Worm (Caenorhabditis elegans): Measurements from ENCODE around the gene txt-8.

txt-8 gene

DNA sequence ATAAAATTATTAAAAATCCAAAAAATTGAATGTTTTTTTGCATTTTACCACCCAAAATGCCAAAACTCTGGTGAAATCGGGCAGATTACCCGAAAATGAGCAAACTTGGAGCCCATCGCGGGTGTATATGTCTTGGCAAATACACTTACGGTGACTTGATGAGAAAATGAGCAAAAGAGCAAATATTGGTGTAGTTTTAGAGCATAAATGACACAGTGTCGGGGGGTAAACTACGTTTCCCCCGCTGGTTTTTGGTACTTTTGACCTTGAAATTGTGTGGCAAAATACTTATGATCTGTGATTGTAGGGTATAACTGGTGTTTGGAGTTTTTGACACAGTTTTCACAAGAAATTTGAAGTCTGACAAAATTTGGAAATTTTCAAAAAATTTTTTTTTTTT lies 1.3 kb upstream of the txt-8 start, which contains the start of gene ZK262.2:
Gene ZK262.2, minus strand, starts transcription at position 101 of the 400 bp plus-strand sequence.
- no peak for TF ChIP-seq mdl-1 (tag; optimal IDR thresholded peaks at IDR 0.05)
- TF ChIP-seq jun-1 (tag; optimal IDR thresholded peaks at IDR 0.05), result no peak
- TF ChIP-seq nhr-28 (tag; optimal IDR thresholded peaks at IDR 0.05), result no peak
- TF ChIP-seq fkh-4 (tag; optimal IDR thresholded peaks at IDR 0.05; ENCODE audit: borderline replicate concordance), result no peak
- no peak for TF ChIP-seq fkh-8 (tag; optimal IDR thresholded peaks at IDR 0.05)
- TF ChIP-seq lin-35 (GFP tag; optimal IDR thresholded peaks at IDR 0.05), result no peak
- no peak for TF ChIP-seq dpl-1 (GFP tag; optimal IDR thresholded peaks at IDR 0.05)
- no peak for TF ChIP-seq nhr-12 (tag; optimal IDR thresholded peaks at IDR 0.05)
- no peak for TF ChIP-seq lin-13 (GFP tag; optimal IDR thresholded peaks at IDR 0.05)

ce11 chrV:18420797-18421196 lies 6.6 kb downstream of the txt-8 start, which contains the start of gene srj-26:
srj-26 (plus strand) TSS chrV:18421097.
- TF ChIP-seq nhr-11 (tag; optimal IDR thresholded peaks at IDR 0.05) (no peak), mdl-1 (tag; optimal IDR thresholded peaks at IDR 0.05) (no peak), efl-1 (optimal IDR thresholded peaks at IDR 0.05) (no peak), efl-1 (GFP tag; optimal IDR thresholded peaks at IDR 0.05 in 1 of 2) (no peak), nhr-12 (tag; optimal IDR thresholded peaks at IDR 0.05) (no peak), lin-15B (tag; optimal IDR thresholded peaks at IDR 0.05) (no peak), dsc-1 (tag; optimal IDR thresholded peaks at IDR 0.05) (no peak), nhr-19 (GFP tag; conservative IDR thresholded peaks at IDR 0.05) (no peak), fos-1 (tag; optimal IDR thresholded peaks at IDR 0.05) (no peak), C16A3.4 (tag; optimal IDR thresholded peaks at IDR 0.05) (no peak), unc-98 (GFP tag; IDR thresholded peaks at IDR 0.05) (no peak), Y116A8C.19 (tag; optimal IDR thresholded peaks at IDR 0.05; ENCODE audit: borderline replicate concordance) (no peak), unc-62 (GFP tag; optimal IDR thresholded peaks at IDR 0.05) (no peak), rnt-1 (tag; optimal IDR thresholded peaks at IDR 0.05) (no peak), aly-2 (tag; optimal IDR thresholded peaks at IDR 0.05) (no peak), nhr-20 (tag; optimal IDR thresholded peaks at IDR 0.05) (no peak), nhr-90 (tag; optimal IDR thresholded peaks at IDR 0.05; ENCODE audit: poor library complexity) (no peak), vab-15 (tag; optimal IDR thresholded peaks at IDR 0.05) (no peak), C04F5.9 (tag; optimal IDR thresholded peaks at IDR 0.05) (no peak), fkh-10 (GFP tag; optimal IDR thresholded peaks at IDR 0.05) (no peak), irx-1 (tag; optimal IDR thresholded peaks at IDR 0.05) (no peak)

ce11 chrV:18424471-18424870 lies 10.3 kb downstream of the txt-8 start, which contains the start of gene ZK262.4:
ZK262.4 (minus strand) TSS chrV:18424571.
- TF ChIP-seq nhr-77 (tag; optimal IDR thresholded peaks at IDR 0.05) (no peak), zip-4 (GFP tag; optimal IDR thresholded peaks at IDR 0.05) (no peak), sup-37 (GFP tag; optimal IDR thresholded peaks at IDR 0.05) (no peak), dpl-1 (GFP tag; optimal IDR thresholded peaks at IDR 0.05) (no peak), fkh-4 (tag; optimal IDR thresholded peaks at IDR 0.05; ENCODE audit: borderline replicate concordance) (no peak), nhr-12 (tag; optimal IDR thresholded peaks at IDR 0.05) (no peak), snu-23 (GFP tag; optimal IDR thresholded peaks at IDR 0.05) (no peak), ama-1 (optimal IDR thresholded peaks at IDR 0.05) (no peak), unc-62 (GFP tag; optimal IDR thresholded peaks at IDR 0.05) (no peak), pqm-1 (tag; optimal IDR thresholded peaks at IDR 0.05) (no peak), nhr-19 (GFP tag; conservative IDR thresholded peaks at IDR 0.05) (no peak), aha-1 (tag; optimal IDR thresholded peaks at IDR 0.05) (no peak), unc-98 (GFP tag; IDR thresholded peaks at IDR 0.05) (no peak)

DNA sequence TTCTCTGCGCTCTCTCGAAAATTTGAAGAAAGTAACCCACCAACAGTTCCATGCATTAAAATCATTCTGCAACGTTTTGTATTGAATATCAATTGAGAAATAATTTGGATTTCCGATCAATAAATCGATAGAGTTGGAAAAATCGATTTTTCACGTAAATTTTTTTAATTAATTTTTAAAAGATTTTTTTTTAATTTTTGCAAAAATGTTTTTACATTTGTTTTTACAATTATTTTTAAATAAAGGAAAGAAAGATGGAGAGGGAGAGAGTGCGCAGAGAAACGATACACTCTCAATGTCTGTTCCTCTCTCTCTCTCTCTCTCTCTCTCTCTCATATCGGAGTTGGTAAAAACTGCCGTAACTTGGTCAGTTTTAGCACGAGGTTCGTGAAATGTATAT lies 11.4 kb downstream of the txt-8 start, which contains the start of gene ZK262.19:
Gene ZK262.19, minus strand, starts transcription at position 101 of the 400 bp plus-strand sequence.
- TF ChIP-seq unc-98 (GFP tag; IDR thresholded peaks at IDR 0.05), result no peak
- no peak for TF ChIP-seq aha-1 (tag; optimal IDR thresholded peaks at IDR 0.05)
- TF ChIP-seq elt-3 (tag; optimal IDR thresholded peaks at IDR 0.05), result no peak
- no peak for TF ChIP-seq sptf-1 (tag; optimal IDR thresholded peaks at IDR 0.05)
- TF ChIP-seq nhr-90 (tag; optimal IDR thresholded peaks at IDR 0.05; ENCODE audit: poor library complexity), result no peak
- no peak for TF ChIP-seq nhr-84 (tag; optimal IDR thresholded peaks at IDR 0.05)
- TF ChIP-seq C04F5.9 (tag; optimal IDR thresholded peaks at IDR 0.05), result no peak
- TF ChIP-seq nhr-237 (tag; optimal IDR thresholded peaks at IDR 0.05), result no peak
- no peak for TF ChIP-seq mef-2 (tag; optimal IDR thresholded peaks at IDR 0.05)
- no peak for TF ChIP-seq unc-30 (tag; optimal IDR thresholded peaks at IDR 0.05)
- TF ChIP-seq elt-2 (tag; optimal IDR thresholded peaks at IDR 0.05), result no peak
- no peak for TF ChIP-seq hlh-4 (tag; optimal IDR thresholded peaks at IDR 0.05)
- no peak for TF ChIP-seq egl-13 (tag; optimal IDR thresholded peaks at IDR 0.05)
- no peak for TF ChIP-seq efl-1 (optimal IDR thresholded peaks at IDR 0.05)
- TF ChIP-seq efl-1 (GFP tag; optimal IDR thresholded peaks at IDR 0.05 in 1 of 2), result no peak
- TF ChIP-seq ceh-8 (GFP tag; optimal IDR thresholded peaks at IDR 0.05), result no peak
- no peak for TF ChIP-seq zag-1 (tag; optimal IDR thresholded peaks at IDR 0.05)
- no peak for TF ChIP-seq sup-37 (GFP tag; optimal IDR thresholded peaks at IDR 0.05)
- no peak for TF ChIP-seq fkh-4 (tag; optimal IDR thresholded peaks at IDR 0.05; ENCODE audit: borderline replicate concordance)
- TF ChIP-seq ceh-82 (tag; optimal IDR thresholded peaks at IDR 0.05), result no peak
- TF ChIP-seq mep-1 (tag; optimal IDR thresholded peaks at IDR 0.05), result no peak
